Fruit fly (Drosophila melanogaster) whole organism, embryonic: ENCODE results near the gene CG44142.

Source experiments
- B-H2 ChIP-seq: fragments of 200-800 bp; sonication (Bioruptor generic); optimal IDR thresholded peaks from 2 replicates; lab custom pipeline; 2018; ENCODE audit warnings: missing biosample characterization, mild to moderate bottlenecking, missing genetic modification characterization
- CG10209 ChIP-seq: fragments of 200-800 bp; sonication (Bioruptor generic); optimal IDR thresholded peaks from 3 replicates; lab custom pipeline; 2017; ENCODE audit warnings: missing biosample characterization, mild to moderate bottlenecking, missing genetic modification characterization, missing genetic modification reagents
- CG10431 ChIP-seq: fragments of 200-800 bp; sonication (Bioruptor generic); optimal IDR thresholded peaks from 3 replicates; lab custom pipeline; 2018; ENCODE audit warnings: missing biosample characterization, mild to moderate bottlenecking, missing genetic modification characterization
- CG11093 ChIP-seq: fragments of 200-800 bp; sonication (Bioruptor generic); IDR thresholded peaks from 3 replicates; pipeline ENCODE4 v1.3.6; 2022; ENCODE audit warnings: missing biosample characterization, missing genetic modification characterization
- CG1233 ChIP-seq: fragments of 200-800 bp; sonication (Bioruptor generic); optimal IDR thresholded peaks from 4 replicates; lab custom pipeline; 2018; ENCODE audit warnings: missing biosample characterization, mild to moderate bottlenecking, missing genetic modification characterization
- CG12659 ChIP-seq: fragments of 200-800 bp; sonication (Bioruptor generic); optimal IDR thresholded peaks from 3 replicates; lab custom pipeline; 2017; ENCODE audit warnings: mild to moderate bottlenecking, missing biosample characterization, missing genetic modification reagents, missing genetic modification characterization
- CG14860 ChIP-seq: fragments of 200-800 bp; sonication (Bioruptor generic); IDR thresholded peaks from 3 replicates; pipeline ENCODE4 v1.3.6; 2022; ENCODE audit warnings: missing biosample characterization, missing genetic modification characterization; ENCODE audit not compliant: partially characterized antibody
- CG15011 ChIP-seq: fragments of 200-800 bp; sonication (Bioruptor generic); optimal IDR thresholded peaks from 3 replicates; lab custom pipeline; 2018; ENCODE audit warnings: missing biosample characterization, mild to moderate bottlenecking, missing genetic modification characterization
- CG15269 ChIP-seq: fragments of 200-800 bp; sonication (Bioruptor generic); optimal IDR thresholded peaks from 2 replicates; lab custom pipeline; 2018; ENCODE audit warnings: missing biosample characterization, mild to moderate bottlenecking, missing genetic modification characterization, moderate library complexity
- CG15514 ChIP-seq: fragments of 200-800 bp; sonication (Bioruptor generic); optimal IDR thresholded peaks from 3 replicates; lab custom pipeline; 2017; ENCODE audit warnings: missing biosample characterization, missing genetic modification characterization, mild to moderate bottlenecking, moderate library complexity, missing genetic modification reagents
- CG18476 ChIP-seq: fragments of 200-800 bp; sonication (Bioruptor generic); optimal IDR thresholded peaks from 2 replicates; lab custom pipeline; 2016; ENCODE audit warnings: missing biosample characterization, mild to moderate bottlenecking, missing genetic modification characterization
- CG31224 ChIP-seq: fragments of 200-800 bp; sonication (Bioruptor generic); IDR thresholded peaks from 2 replicates; pipeline ENCODE4 v1.3.6; 2022; ENCODE audit warnings: missing biosample characterization, missing genetic modification characterization
- CG33557 ChIP-seq: fragments of 200-800 bp; sonication (Bioruptor generic); optimal IDR thresholded peaks from 2 replicates; lab custom pipeline; 2019; ENCODE audit warnings: missing biosample characterization, mild to moderate bottlenecking, missing genetic modification characterization, moderate library complexity
- CG34224 ChIP-seq: fragments of 200-800 bp; sonication (Bioruptor generic); IDR thresholded peaks from 3 replicates; pipeline ENCODE4 v1.3.6; 2022; ENCODE audit warnings: missing biosample characterization, missing genetic modification characterization; ENCODE audit not compliant: partially characterized antibody
- CG4404 ChIP-seq: fragments of 200-800 bp; sonication (Bioruptor generic); IDR thresholded peaks from 2 replicates; pipeline ENCODE4 v1.3.6; 2022; ENCODE audit warnings: missing biosample characterization, missing genetic modification characterization
- CG4424 ChIP-seq: fragments of 200-800 bp; sonication (Bioruptor generic); optimal IDR thresholded peaks from 3 replicates; lab custom pipeline; 2016; ENCODE audit warnings: missing biosample characterization, missing genetic modification characterization
- CG7556 ChIP-seq: fragments of 200-800 bp; sonication (Bioruptor generic); optimal IDR thresholded peaks from 2 replicates; lab custom pipeline; 2017; ENCODE audit warnings: missing biosample characterization, mild to moderate bottlenecking, missing genetic modification characterization
- CG7839 ChIP-seq: fragments of 200-800 bp; sonication (Bioruptor generic); optimal IDR thresholded peaks from 3 replicates; lab custom pipeline; 2018; ENCODE audit warnings: missing biosample characterization, mild to moderate bottlenecking, missing genetic modification characterization, moderate library complexity
- CG9727 ChIP-seq: fragments of 200-800 bp; sonication (Bioruptor generic); optimal IDR thresholded peaks from 3 replicates; lab custom pipeline; 2017; ENCODE audit warnings: missing biosample characterization, mild to moderate bottlenecking, missing genetic modification characterization
- CTCF ChIP-seq: fragments of 200-800 bp; sonication (Bioruptor generic); optimal IDR thresholded peaks from 2 replicates; lab custom pipeline; 2017; ENCODE audit warnings: missing biosample characterization, mild to moderate bottlenecking, missing genetic modification characterization, moderate library complexity
- CoRest ChIP-seq: fragments of 200-800 bp; sonication (Bioruptor generic); optimal IDR thresholded peaks from 3 replicates; lab custom pipeline; 2018; ENCODE audit warnings: missing biosample characterization, mild to moderate bottlenecking, missing genetic modification characterization, moderate library complexity
- Hr39 ChIP-seq: fragments of >200 bp; optimal IDR thresholded peaks from 2 replicates; lab custom pipeline; 2017
- Mes4 ChIP-seq: fragments of 200-800 bp; sonication (Bioruptor generic); optimal IDR thresholded peaks from 2 replicates; lab custom pipeline; 2016; ENCODE audit warnings: missing biosample characterization, missing genetic modification characterization
- NC2β ChIP-seq: fragments of 200-800 bp; sonication (Bioruptor generic); optimal IDR thresholded peaks from 2 replicates; lab custom pipeline; 2016; ENCODE audit warnings: missing biosample characterization, missing genetic modification characterization
- Nf-YC ChIP-seq: fragments of 200-800 bp; optimal IDR thresholded peaks from 3 replicates; lab custom pipeline; 2019; ENCODE audit warnings: missing biosample characterization, mild to moderate bottlenecking, missing genetic modification characterization, moderate library complexity
- Oli ChIP-seq: fragments of 200-800 bp; sonication (Bioruptor generic); optimal IDR thresholded peaks from 2 replicates; lab custom pipeline; 2018; ENCODE audit warnings: missing biosample characterization, mild to moderate bottlenecking, missing genetic modification characterization, moderate library complexity
- Ravus ChIP-seq: fragments of 200-800 bp; sonication (Bioruptor generic); IDR thresholded peaks from 2 replicates; pipeline ENCODE4 v1.3.6; 2022; ENCODE audit warnings: missing biosample characterization, missing genetic modification characterization
- Scr ChIP-seq: fragments of 200-800 bp; sonication (Bioruptor generic); IDR thresholded peaks from 2 replicates; pipeline ENCODE4 v1.3.6; 2022; ENCODE audit warnings: missing biosample characterization, missing genetic modification characterization; ENCODE audit not compliant: partially characterized antibody
- Sox100B ChIP-seq: fragments of 200-800 bp; sonication (Bioruptor generic); optimal IDR thresholded peaks from 3 replicates; lab custom pipeline; 2018; ENCODE audit warnings: missing biosample characterization, mild to moderate bottlenecking, missing genetic modification characterization
- Sry-β ChIP-seq: fragments of 200-800 bp; sonication (Bioruptor generic); optimal IDR thresholded peaks from 2 replicates; lab custom pipeline; 2018; ENCODE audit warnings: missing biosample characterization, mild to moderate bottlenecking, missing genetic modification characterization, moderate library complexity
- TFAM ChIP-seq: fragments of 200-800 bp; sonication (Bioruptor generic); optimal IDR thresholded peaks from 2 replicates; lab custom pipeline; 2017; ENCODE audit warnings: missing biosample characterization, missing genetic modification characterization, inconsistent platforms
- aop ChIP-seq: fragments of 200-800 bp; sonication (Bioruptor generic); IDR thresholded peaks from 2 replicates; pipeline ENCODE4 v1.3.6; 2022; ENCODE audit warnings: missing biosample characterization, missing genetic modification characterization
- br ChIP-seq: fragments of >200 bp; optimal IDR thresholded peaks from 2 replicates; lab custom pipeline; 2017
- cas ChIP-seq: fragments of 200-800 bp; sonication (Bioruptor generic); IDR thresholded peaks from 2 replicates; pipeline ENCODE4 v1.3.6; 2022; ENCODE audit warnings: missing biosample characterization, missing genetic modification characterization
- caup ChIP-seq: fragments of 200-800 bp; sonication (Bioruptor generic); optimal IDR thresholded peaks from 3 replicates; lab custom pipeline; 2017; ENCODE audit warnings: missing biosample characterization, mild to moderate bottlenecking, missing genetic modification characterization, moderate library complexity; ENCODE audit not compliant: severe bottlenecking
- dan ChIP-seq: fragments of 200-800 bp; sonication (Bioruptor generic); IDR thresholded peaks from 2 replicates; pipeline ENCODE4 v1.3.6; 2022; ENCODE audit warnings: missing biosample characterization, missing genetic modification characterization
- ewg ChIP-seq: fragments of 200-800 bp; sonication (Bioruptor generic); optimal IDR thresholded peaks from 3 replicates; lab custom pipeline; 2017; ENCODE audit warnings: mild to moderate bottlenecking, missing biosample characterization, missing genetic modification reagents, missing genetic modification characterization
- exex ChIP-seq: fragments of 200-800 bp; sonication (Bioruptor generic); optimal IDR thresholded peaks from 4 replicates; lab custom pipeline; 2018; ENCODE audit warnings: missing biosample characterization, mild to moderate bottlenecking, missing genetic modification characterization, moderate library complexity
- fd96Cb ChIP-seq: fragments of 200-800 bp; sonication (Bioruptor generic); optimal IDR thresholded peaks from 2 replicates; lab custom pipeline; 2018; ENCODE audit warnings: missing biosample characterization, mild to moderate bottlenecking, missing genetic modification characterization, moderate library complexity
- gsb ChIP-seq: fragments of 200-800 bp; sonication (Bioruptor generic); IDR thresholded peaks from 2 replicates; pipeline ENCODE4 v1.3.6; 2022; ENCODE audit warnings: missing biosample characterization, missing genetic modification characterization
- ind ChIP-seq: fragments of 200-800 bp; sonication (Bioruptor generic); optimal IDR thresholded peaks from 3 replicates; lab custom pipeline; 2016; ENCODE audit warnings: missing biosample characterization, missing genetic modification characterization
- knrl ChIP-seq: fragments of 200-800 bp; sonication (Bioruptor generic); IDR thresholded peaks from 3 replicates; pipeline ENCODE4 v1.3.6; 2022; ENCODE audit warnings: missing biosample characterization, missing genetic modification characterization; ENCODE audit not compliant: partially characterized antibody
- lbe ChIP-seq: fragments of 200-800 bp; sonication (Bioruptor generic); optimal IDR thresholded peaks from 2 replicates; lab custom pipeline; 2016; ENCODE audit warnings: missing biosample characterization, mild to moderate bottlenecking, missing genetic modification characterization
- lmd ChIP-seq: fragments of 200-800 bp; sonication (Bioruptor generic); IDR thresholded peaks from 2 replicates; pipeline ENCODE4 v1.3.6; 2022; ENCODE audit warnings: missing biosample characterization, missing genetic modification characterization
- pan ChIP-seq, 4 experiments: fragments of >200 bp in 3 of 4; fragments of 200-800 bp in 1 of 4; sonication (Bioruptor generic) in 1 of 4; optimal IDR thresholded peaks in 3 of 4; IDR thresholded peaks in 1 of 4; 2 replicates each; pipeline versions ENCODE4 v1.3.6 to Lab custom; 2017 to 2022; ENCODE audit warnings: missing biosample characterization in 2 of 4, missing genetic modification characterization in 2 of 4, mixed read lengths in 1 of 4
- phol ChIP-seq: fragments of 200-800 bp; sonication (Bioruptor generic); optimal IDR thresholded peaks from 3 replicates; lab custom pipeline; 2018; ENCODE audit warnings: missing biosample characterization, mild to moderate bottlenecking, missing genetic modification characterization, moderate library complexity
- pita ChIP-seq: fragments of 200-800 bp; sonication (Bioruptor generic); optimal IDR thresholded peaks from 2 replicates; lab custom pipeline; 2017; ENCODE audit warnings: missing biosample characterization, mild to moderate bottlenecking, missing genetic modification characterization
- shn ChIP-seq: fragments of 200-800 bp; sonication (Bioruptor generic); optimal IDR thresholded peaks from 3 replicates; lab custom pipeline; 2016; ENCODE audit warnings: missing biosample characterization, missing genetic modification characterization
- tin ChIP-seq: fragments of 200-800 bp; sonication (Bioruptor generic); optimal IDR thresholded peaks from 3 replicates; lab custom pipeline; 2016; ENCODE audit warnings: missing biosample characterization, missing genetic modification characterization
- unpg ChIP-seq: fragments of 200-800 bp; sonication (Bioruptor generic); optimal IDR thresholded peaks from 3 replicates; lab custom pipeline; 2018; ENCODE audit warnings: missing biosample characterization, mild to moderate bottlenecking, missing genetic modification characterization, moderate library complexity

Gene CG44142

dm6 chr3R:13305318-13305899 is 7.6 kb downstream of the CG44142 start (continued):
- peak; percentile 19 for TF ChIP-seq CG15269
- TF ChIP-seq gsb (GFP tag; lab: Robert Waterston, UW): no peak
- TF ChIP-seq CG7556 (GFP tag; lab: Kevin White, UChicago): peak; percentile 69
- TF ChIP-seq CG1233: peak; percentile 28
- peak; percentile 53 for TF ChIP-seq Oli (tag; lab: Kevin White, UChicago)
- TF ChIP-seq Mes4 (GFP tag; lab: Kevin White, UChicago): no peak
- TF ChIP-seq shn (GFP tag; lab: Kevin White, UChicago): no peak
- TF ChIP-seq CG10209 (GFP tag; lab: Kevin White, UChicago): peak; percentile 33
- 0 out of 3 replicates have a peak, but pooled peaks have one; percentile 36 for TF ChIP-seq CG11093 (GFP tag; lab: Robert Waterston, UW)
- TF ChIP-seq lbe (GFP tag; lab: Kevin White, UChicago): peak; percentile 62
- peak; percentile 57 for TF ChIP-seq CG9727 (GFP tag; lab: Kevin White, UChicago)
- no peak for TF ChIP-seq Nf-YC
- TF ChIP-seq CG4404 (GFP tag; lab: Robert Waterston, UW): no peak
- peak; percentile 69 for TF ChIP-seq CG4424 (GFP tag; lab: Kevin White, UChicago)
- TF ChIP-seq CG33557 (GFP tag; lab: Kevin White, UChicago): peak; percentile 60
- no peak for TF ChIP-seq CG18476
- TF ChIP-seq fd96Cb: peak; percentile 65
- peak; percentile 32 for TF ChIP-seq ind (GFP tag; lab: Kevin White, UChicago)
- TF ChIP-seq CG15011: no peak
- peak; percentile 21 for TF ChIP-seq Sry-β (GFP tag; lab: Kevin White, UChicago)
- peak; percentile 16 for TF ChIP-seq ewg
- TF ChIP-seq Hr39: no peak
- peak; percentile 64 for TF ChIP-seq CG7839 (tag; lab: Kevin White, UChicago)
- TF ChIP-seq aop (GFP tag; lab: Robert Waterston, UW): no peak
- TF ChIP-seq dan (GFP tag; lab: Robert Waterston, UW): no peak
- TF ChIP-seq Ravus: no peak
- no peak for TF ChIP-seq br (lab: Kevin White, UChicago)
- TF ChIP-seq caup: no peak
- TF ChIP-seq cas (GFP tag; lab: Robert Waterston, UW): no peak
- TF ChIP-seq CG34224: no peak
- no peak for TF ChIP-seq CTCF (GFP tag; lab: Kevin White, UChicago)
- peak; percentile 20; the same call in 1 of the 2 replicates for TF ChIP-seq lmd (GFP tag; lab: Robert Waterston, UW)
- TF ChIP-seq tin (GFP tag; lab: Kevin White, UChicago): peak; percentile 14
- peak; percentile 22 for TF ChIP-seq CG12659 (GFP tag; lab: Kevin White, UChicago)
- peak; percentile 72 for TF ChIP-seq CoRest (tag; lab: Kevin White, UChicago)
- no peak for TF ChIP-seq CG15514 (GFP tag; lab: Kevin White, UChicago)
- TF ChIP-seq NC2β (GFP tag; lab: Kevin White, UChicago): no peak
- no peak for TF ChIP-seq CG14860
- TF ChIP-seq Sox100B (GFP tag; lab: Kevin White, UChicago): peak; percentile 70
- no peak for TF ChIP-seq TFAM (GFP tag; lab: Kevin White, UChicago)
- no peak for TF ChIP-seq pan (optimal IDR thresholded peaks at IDR 0.05; lab: Kevin White, UChicago)
- no peak for TF ChIP-seq pan (GFP tag; optimal IDR thresholded peaks at IDR 0.05 in 1 of 2, IDR thresholded peaks at IDR 0.05 in 1 of 2)
- TF ChIP-seq CG10431 (GFP tag; lab: Kevin White, UChicago): peak; percentile 62
- no peak for TF ChIP-seq Scr (GFP tag; lab: Robert Waterston, UW)
- TF ChIP-seq pita: no peak
- TF ChIP-seq CG31224 (GFP tag; lab: Robert Waterston, UW): no peak
- TF ChIP-seq phol (tag; lab: Kevin White, UChicago): peak; percentile 79
- no peak for TF ChIP-seq exex
- TF ChIP-seq knrl: no peak
- peak; percentile 52 for TF ChIP-seq unpg (GFP tag; lab: Kevin White, UChicago)
- no peak for TF ChIP-seq B-H2 (GFP tag; lab: Kevin White, UChicago)
